Worm (Caenorhabditis elegans) whole organism, young adult: ENCODE results near the gene F36H5.9.

Experiments used
- B0261.1 ChIP-seq: sonication (generic microtip); optimal IDR thresholded peaks from 2 replicates; lab custom pipeline; 2016; ENCODE audit warnings: mild to moderate bottlenecking, missing genetic modification characterization, moderate library complexity, missing compliant biosample characterization
- F37B4.10 ChIP-seq: fragments of 200-800 bp; sonication (Bioruptor generic); IDR thresholded peaks from 2 replicates; pipeline ENCODE4 v1.3.6; 2022; ENCODE audit warnings: missing genetic modification characterization, missing compliant biosample characterization
- F52B5.7 ChIP-seq: sonication (generic microtip); optimal IDR thresholded peaks from 2 replicates; lab custom pipeline; 2016; ENCODE audit warnings: mild to moderate bottlenecking, missing genetic modification characterization, missing compliant biosample characterization
- F57C9.4 ChIP-seq: sonication (generic microtip); optimal IDR thresholded peaks from 2 replicates; lab custom pipeline; 2017; ENCODE audit warnings: mild to moderate bottlenecking, missing genetic modification characterization, missing compliant biosample characterization
- T26A5.8 ChIP-seq: sonication (generic microtip); optimal IDR thresholded peaks from 2 replicates; lab custom pipeline; 2016; ENCODE audit warnings: missing genetic modification characterization, missing compliant biosample characterization
- Y53F4B.3 ChIP-seq: fragments of 200-800 bp; sonication (Bioruptor generic); IDR thresholded peaks from 2 replicates; pipeline ENCODE4 v1.3.6; 2022; ENCODE audit warnings: missing genetic modification reagents, missing genetic modification characterization, missing compliant biosample characterization
- Y56A3A.18 ChIP-seq: fragments of 200-800 bp; sonication (Bioruptor generic); IDR thresholded peaks from 2 replicates; pipeline ENCODE4 v1.3.6; 2022; ENCODE audit warnings: missing genetic modification reagents, missing genetic modification characterization, missing compliant biosample characterization
- ama-1 ChIP-seq, 3 experiments: fragments of 150-350 bp in 1 of 3; sonication (generic microtip) in 2 of 3; optimal IDR thresholded peaks; 2 replicates each; lab custom pipeline; 2014 to 2018; ENCODE audit warnings: missing biosample characterization in 2 of 3, missing genetic modification characterization in 2 of 3, missing genetic modification reagents in 2 of 3
- athp-1 ChIP-seq: sonication (generic microtip); optimal IDR thresholded peaks from 2 replicates; lab custom pipeline; 2017; ENCODE audit warnings: mild to moderate bottlenecking, missing genetic modification characterization, missing compliant biosample characterization
- bed-1 ChIP-seq: fragments of 200-800 bp; sonication (Bioruptor generic); IDR thresholded peaks from 2 replicates; pipeline ENCODE4 v1.3.6; 2022; ENCODE audit warnings: missing genetic modification reagents, missing genetic modification characterization, missing compliant biosample characterization
- ceh-79 ChIP-seq: sonication (generic microtip); optimal IDR thresholded peaks from 2 replicates; lab custom pipeline; 2017; ENCODE audit warnings: mild to moderate bottlenecking, missing genetic modification characterization, missing compliant biosample characterization
- ceh-91 ChIP-seq: fragments of 200-800 bp; sonication (Bioruptor generic); IDR thresholded peaks from 2 replicates; pipeline ENCODE4 v1.3.6; 2022; ENCODE audit warnings: missing genetic modification reagents, missing genetic modification characterization, missing compliant biosample characterization
- dox-1 ChIP-seq: fragments of 200-800 bp; sonication (Bioruptor generic); IDR thresholded peaks from 2 replicates; pipeline ENCODE4 v1.3.6; 2022; ENCODE audit warnings: missing genetic modification reagents, missing genetic modification characterization, missing compliant biosample characterization
- ekl-4 ChIP-seq: fragments of 200-800 bp; sonication (Bioruptor generic); IDR thresholded peaks from 2 replicates; pipeline ENCODE4 v1.3.6; 2022; ENCODE audit warnings: missing genetic modification reagents, missing genetic modification characterization, missing compliant biosample characterization
- fkh-3 ChIP-seq: sonication (generic microtip); optimal IDR thresholded peaks from 2 replicates; lab custom pipeline; 2016; ENCODE audit warnings: mild to moderate bottlenecking, missing genetic modification characterization, missing compliant biosample characterization
- hrde-1 ChIP-seq: sonication (generic microtip); optimal IDR thresholded peaks from 2 replicates; lab custom pipeline; 2016; ENCODE audit warnings: missing genetic modification characterization, mild to moderate bottlenecking, missing compliant biosample characterization, moderate library complexity, missing genotype, missing genetic modification reagents, borderline replicate concordance
- lag-1 ChIP-seq: fragments of 200-800 bp; sonication (Bioruptor generic); IDR thresholded peaks from 2 replicates; pipeline ENCODE4 v1.3.6; 2022; ENCODE audit warnings: missing genetic modification reagents, missing genetic modification characterization, missing compliant biosample characterization
- lin-40 ChIP-seq: sonication (generic microtip); optimal IDR thresholded peaks from 2 replicates; lab custom pipeline; 2016; ENCODE audit warnings: missing genetic modification characterization, mild to moderate bottlenecking, missing compliant biosample characterization, missing genotype, missing genetic modification reagents
- lsl-1 ChIP-seq: fragments of 200-800 bp; sonication (Bioruptor generic); optimal IDR thresholded peaks from 2 replicates; lab custom pipeline; 2018; ENCODE audit warnings: mild to moderate bottlenecking, missing genetic modification characterization, moderate library complexity, missing compliant biosample characterization
- lsy-27 ChIP-seq: sonication (generic microtip); optimal IDR thresholded peaks from 2 replicates; lab custom pipeline; 2017; ENCODE audit warnings: missing genetic modification characterization, mild to moderate bottlenecking, missing compliant biosample characterization, antibody characterized with exemption, missing genotype, borderline replicate concordance; ENCODE audit not compliant: insufficient read depth
- madf-10 ChIP-seq: sonication (generic microtip); optimal IDR thresholded peaks from 2 replicates; lab custom pipeline; 2016; ENCODE audit warnings: mild to moderate bottlenecking, missing genetic modification characterization, missing compliant biosample characterization
- madf-6 ChIP-seq: fragments of 200-800 bp; sonication (Bioruptor generic); IDR thresholded peaks from 2 replicates; pipeline ENCODE4 v1.3.6; 2022; ENCODE audit warnings: missing genetic modification reagents, missing genetic modification characterization, missing compliant biosample characterization
- madf-8 ChIP-seq: fragments of 200-800 bp; sonication (Bioruptor generic); conservative IDR thresholded peaks from 2 replicates; pipeline ENCODE4 v1.3.6; 2022; ENCODE audit warnings: missing genetic modification reagents, missing genetic modification characterization, missing compliant biosample characterization
- mes-4 ChIP-seq: sonication (generic microtip); optimal IDR thresholded peaks from 2 replicates; lab custom pipeline; 2016; ENCODE audit warnings: missing genotype, missing genetic modification characterization, missing compliant biosample characterization
- nfya-1 ChIP-seq: sonication (generic microtip); optimal IDR thresholded peaks from 2 replicates; lab custom pipeline; 2017; ENCODE audit warnings: antibody characterized with exemption, missing compliant biosample characterization, missing genetic modification characterization, borderline replicate concordance; ENCODE audit not compliant: insufficient read depth
- nhr-27 ChIP-seq: fragments of 200-800 bp; sonication (Bioruptor generic); optimal IDR thresholded peaks from 2 replicates; lab custom pipeline; 2018; ENCODE audit warnings: mild to moderate bottlenecking, missing genetic modification characterization, moderate library complexity, missing compliant biosample characterization
- nhr-80 ChIP-seq: sonication (generic microtip); optimal IDR thresholded peaks from 2 replicates; lab custom pipeline; 2016; ENCODE audit warnings: missing genetic modification characterization, missing compliant biosample characterization
- nhr-90 ChIP-seq: sonication (generic microtip); optimal IDR thresholded peaks from 2 replicates; lab custom pipeline; 2016; ENCODE audit warnings: missing genotype, mild to moderate bottlenecking, missing genetic modification characterization, missing compliant biosample characterization
- rcor-1 ChIP-seq: fragments of 200-800 bp; sonication (Bioruptor generic); IDR thresholded peaks from 2 replicates; pipeline ENCODE4 v1.3.6; 2022; ENCODE audit warnings: missing genetic modification reagents, missing genetic modification characterization, missing compliant biosample characterization
- repo-1 ChIP-seq: sonication (generic microtip); optimal IDR thresholded peaks from 2 replicates; lab custom pipeline; 2017; ENCODE audit warnings: mild to moderate bottlenecking, missing genetic modification characterization, missing compliant biosample characterization
- rpc-1 ChIP-seq, 2 experiments: fragments of 150-350 bp in 1 of 2; sonication (generic microtip) in 1 of 2; optimal IDR thresholded peaks; 2 replicates each; lab custom pipeline; 2014 to 2018; ENCODE audit warnings: missing biosample characterization in 1 of 2, missing genetic modification characterization in 1 of 2, missing genetic modification reagents in 1 of 2, missing genotype in 1 of 2
- somi-1 ChIP-seq: fragments of 200-800 bp; sonication (Bioruptor generic); optimal IDR thresholded peaks from 2 replicates; lab custom pipeline; 2018; ENCODE audit warnings: mild to moderate bottlenecking, missing genetic modification characterization, missing compliant biosample characterization
- sptf-2 ChIP-seq: fragments of 200-800 bp; sonication (Bioruptor generic); optimal IDR thresholded peaks from 2 replicates; lab custom pipeline; 2018; ENCODE audit warnings: mild to moderate bottlenecking, missing genetic modification characterization, missing compliant biosample characterization
- unc-62 ChIP-seq: fragments of 150-350 bp; optimal IDR thresholded peaks from 2 replicates; lab custom pipeline; 2014; ENCODE audit warnings: missing biosample characterization, missing genetic modification reagents, missing genetic modification characterization
- xnd-1 ChIP-seq: sonication (generic microtip); optimal IDR thresholded peaks from 2 replicates; lab custom pipeline; 2016; ENCODE audit warnings: missing genotype, missing genetic modification reagents, missing genetic modification characterization, missing compliant biosample characterization
- zfh-2 ChIP-seq: fragments of 200-800 bp; sonication (Bioruptor generic); conservative IDR thresholded peaks from 2 replicates; pipeline ENCODE4 v1.3.6; 2022; ENCODE audit warnings: missing genetic modification reagents, missing genetic modification characterization, missing compliant biosample characterization
- ztf-22 ChIP-seq: fragments of 200-800 bp; sonication (Bioruptor generic); optimal IDR thresholded peaks from 2 replicates; lab custom pipeline; 2018; ENCODE audit warnings: mild to moderate bottlenecking, missing genetic modification characterization, moderate library complexity, missing compliant biosample characterization
- ztf-26 ChIP-seq: sonication (generic microtip); optimal IDR thresholded peaks from 2 replicates; lab custom pipeline; 2017; ENCODE audit warnings: missing genetic modification characterization, missing compliant biosample characterization
- ztf-28 ChIP-seq: fragments of 200-800 bp; sonication (Bioruptor generic); IDR thresholded peaks from 2 replicates; pipeline ENCODE4 v1.3.6; 2022; ENCODE audit warnings: missing genetic modification reagents, missing genetic modification characterization, missing compliant biosample characterization

The F36H5.9 gene

DNA sequence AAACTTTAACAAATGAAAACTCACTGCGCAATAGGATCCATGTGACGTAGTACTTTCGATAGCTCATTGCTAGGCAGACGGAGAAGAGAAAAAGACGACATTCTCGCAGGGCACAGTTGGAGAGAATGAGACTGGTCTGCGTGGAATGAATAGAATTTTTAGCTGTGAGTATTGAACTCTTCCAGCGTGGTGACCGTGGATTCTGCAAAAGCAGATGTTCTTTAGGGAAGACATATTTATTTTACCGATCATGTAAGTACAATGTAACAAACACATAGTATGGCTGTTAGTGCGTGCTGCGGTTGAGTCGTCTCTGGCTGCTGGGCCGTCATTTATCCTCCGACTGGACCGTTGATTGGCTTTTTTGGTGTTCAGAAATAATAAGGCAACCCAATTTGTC is at the start of gene F36H5.9:
Gene F36H5.9, minus strand, starts transcription at position 101 of the 400 bp plus-strand sequence.
- TF ChIP-seq nhr-27 (no peak), nhr-90 (tag; lab: Kevin White, UChicago) (no peak), Y56A3A.18 (GFP tag; lab: Robert Waterston, UW) (no peak), ceh-79 (tag; lab: Kevin White, UChicago) (no peak), ztf-28 (no peak), rcor-1 (GFP tag; lab: Robert Waterston, UW) (no peak)
- TF ChIP-seq, all 124 proteins: peak for 0

DNA sequence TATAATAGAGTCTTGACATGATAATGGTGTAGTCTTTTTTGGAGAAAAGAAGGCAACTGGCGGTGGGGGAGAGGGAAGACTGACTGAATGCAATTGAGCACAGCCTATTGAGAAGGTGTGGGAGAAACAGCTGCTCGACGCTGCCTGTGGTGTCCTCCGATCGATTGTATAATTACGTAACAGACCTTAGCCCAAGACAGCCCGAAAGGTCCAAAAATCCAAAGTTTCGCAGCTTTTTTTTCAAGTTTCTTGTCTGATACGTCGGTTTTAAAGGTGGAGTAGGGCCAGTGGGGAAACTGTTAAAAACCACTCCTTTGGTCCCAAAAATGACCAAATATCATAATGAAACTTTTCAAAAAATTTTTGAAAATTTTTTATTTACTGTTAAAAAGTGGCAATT is 35.2 kb upstream of the F36H5.9 start, which contains the start of the genes C08F1.6 and fbxb-13:
Gene C08F1.6, minus strand, starts transcription at position 101 of the 400 bp plus-strand sequence.
Gene fbxb-13, plus strand, starts transcription at position 191 of the 400 bp plus-strand sequence.
- TF ChIP-seq repo-1 (tag; lab: Kevin White, UChicago) = no peak
- no peak for TF ChIP-seq ekl-4
- no peak for TF ChIP-seq madf-6 (GFP tag; lab: Robert Waterston, UW)
- TF ChIP-seq xnd-1 = no peak
- no peak for TF ChIP-seq rpc-1 (optimal IDR thresholded peaks at IDR 0.05; lab: Kevin White, UChicago)
- no peak for TF ChIP-seq rpc-1 (tag; optimal IDR thresholded peaks at IDR 0.05; lab: Kevin White, UChicago)
- no peak for TF ChIP-seq lsl-1
- TF ChIP-seq F37B4.10 (GFP tag; lab: Robert Waterston, UW) = no peak
- TF ChIP-seq sptf-2 = no peak
- no peak for TF ChIP-seq nfya-1 (tag; lab: Kevin White, UChicago)
- TF ChIP-seq madf-8 (GFP tag; lab: Robert Waterston, UW) = no peak
- no peak for TF ChIP-seq ztf-26 (tag; lab: Kevin White, UChicago)
- no peak for TF ChIP-seq dox-1 (GFP tag; lab: Robert Waterston, UW)
- no peak for TF ChIP-seq lag-1
- no peak for TF ChIP-seq ceh-91 (GFP tag; lab: Robert Waterston, UW)
- TF ChIP-seq F57C9.4 (tag; lab: Kevin White, UChicago) = no peak
- no peak for TF ChIP-seq mes-4 (tag; lab: Kevin White, UChicago)
- no peak for TF ChIP-seq rcor-1 (GFP tag; lab: Robert Waterston, UW)
- no peak for TF ChIP-seq hrde-1 (tag; lab: Kevin White, UChicago)
- TF ChIP-seq nhr-80 (tag; lab: Kevin White, UChicago) = no peak
- no peak for TF ChIP-seq ama-1 (optimal IDR thresholded peaks at IDR 0.05; lab: Kevin White, UChicago)
- TF ChIP-seq ama-1 (GFP tag; optimal IDR thresholded peaks at IDR 0.05; lab: Kevin White, UChicago) = no peak

DNA sequence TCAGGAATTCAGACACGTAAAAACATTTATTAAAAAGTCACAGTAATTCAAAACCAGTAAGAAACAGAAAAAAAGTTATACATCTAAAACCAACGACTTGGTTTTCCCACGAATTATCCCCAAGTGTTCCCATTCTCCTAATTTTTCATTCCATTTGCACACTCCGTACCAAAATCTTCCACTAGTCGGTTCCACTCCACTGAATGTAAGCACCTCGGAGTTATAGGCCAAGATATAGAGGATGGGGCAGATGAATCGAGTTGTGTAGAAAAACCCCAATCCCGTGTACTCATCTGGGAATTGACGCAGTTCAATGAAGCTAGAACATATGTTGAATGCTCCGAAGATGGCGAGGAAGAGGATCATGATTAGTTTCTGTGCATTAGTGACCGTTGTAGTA is 34.3 kb upstream of the F36H5.9 start:
- TF ChIP-seq ekl-4 (no peak), madf-10 (tag; lab: Kevin White, UChicago) (no peak), F52B5.7 (tag; lab: Kevin White, UChicago) (no peak), lsy-27 (tag; lab: Kevin White, UChicago) (no peak)

DNA sequence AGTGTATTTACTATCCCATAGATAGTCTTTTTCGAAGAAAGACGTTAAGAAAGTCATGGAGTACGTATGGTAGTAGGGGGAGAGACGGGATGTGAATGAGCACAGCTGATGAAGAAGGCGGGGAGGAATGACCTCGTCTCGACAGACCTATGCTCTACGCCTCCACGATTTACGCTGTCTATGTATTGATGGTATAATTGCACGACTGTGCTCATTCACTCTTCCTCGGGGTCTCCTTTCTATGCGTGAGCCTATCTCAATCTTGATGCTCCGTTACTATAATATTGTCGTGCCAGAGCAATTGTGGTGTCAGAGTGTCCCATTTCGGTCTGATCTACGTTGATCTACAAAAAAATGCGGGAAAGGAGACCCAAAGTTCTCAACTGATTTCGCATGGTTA is 33.3 kb upstream of the F36H5.9 start, which contains the start of gene C08F1.10:
Gene C08F1.10, minus strand, starts transcription at position 101 of the 400 bp plus-strand sequence.
- no peak for TF ChIP-seq zfh-2 (GFP tag; lab: Robert Waterston, UW)
- TF ChIP-seq F37B4.10 (GFP tag; lab: Robert Waterston, UW) = no peak
- TF ChIP-seq lin-40 (tag; lab: Kevin White, UChicago) = no peak
- TF ChIP-seq ceh-91 (GFP tag; lab: Robert Waterston, UW) = no peak
- no peak for TF ChIP-seq bed-1
- TF ChIP-seq unc-62 = no peak
- no peak for TF ChIP-seq athp-1 (tag; lab: Kevin White, UChicago)
- TF ChIP-seq nhr-90 (tag; lab: Kevin White, UChicago) = no peak
- TF ChIP-seq Y53F4B.3 (GFP tag; lab: Robert Waterston, UW) = no peak
- no peak for TF ChIP-seq somi-1 (GFP tag; lab: Kevin White, UChicago)
- TF ChIP-seq B0261.1 = no peak
- TF ChIP-seq T26A5.8 (tag; lab: Kevin White, UChicago) = no peak
- TF ChIP-seq ztf-28 = no peak
- no peak for TF ChIP-seq ztf-22 (GFP tag; lab: Kevin White, UChicago)
- TF ChIP-seq rpc-1 (optimal IDR thresholded peaks at IDR 0.05; lab: Kevin White, UChicago) = no peak
- TF ChIP-seq rpc-1 (tag; optimal IDR thresholded peaks at IDR 0.05; lab: Kevin White, UChicago) = no peak
- TF ChIP-seq fkh-3 (tag; lab: Kevin White, UChicago) = no peak
